Fruit fly (Drosophila melanogaster) whole organism, embryonic: ENCODE results near the gene Rpt4.
A peak's percentile ranks its signal among the peaks of the same experiment; 100 is the strongest.

Experiments
- Atf3 ChIP-seq: fragments of 200-800 bp; sonication (Bioruptor generic); optimal IDR thresholded peaks from 3 replicates; lab custom pipeline; 2016; ENCODE audit warnings: missing biosample characterization, missing genetic modification characterization
- Bdp1 ChIP-seq: fragments of 200-800 bp; sonication (Bioruptor generic); optimal IDR thresholded peaks from 3 replicates; lab custom pipeline; 2016; ENCODE audit warnings: missing biosample characterization, missing genetic modification characterization
- BtbVII ChIP-seq: fragments of 200-800 bp; sonication (Bioruptor generic); optimal IDR thresholded peaks from 3 replicates; lab custom pipeline; 2017; ENCODE audit warnings: missing biosample characterization, mild to moderate bottlenecking, missing genetic modification characterization
- CG10274 ChIP-seq: fragments of 200-800 bp; sonication (Bioruptor generic); optimal IDR thresholded peaks from 3 replicates; lab custom pipeline; 2017; ENCODE audit warnings: missing biosample characterization, mild to moderate bottlenecking, missing genetic modification characterization
- CG10543 ChIP-seq: fragments of 200-800 bp; sonication (Bioruptor generic); optimal IDR thresholded peaks from 3 replicates; lab custom pipeline; 2017; ENCODE audit warnings: missing biosample characterization, mild to moderate bottlenecking, missing genetic modification characterization, moderate library complexity
- CG12104 ChIP-seq: fragments of 200-800 bp; sonication (Bioruptor generic); optimal IDR thresholded peaks from 3 replicates; lab custom pipeline; 2016; ENCODE audit warnings: missing biosample characterization, missing genetic modification characterization
- CG12299 ChIP-seq: fragments of 200-800 bp; sonication (Bioruptor generic); optimal IDR thresholded peaks from 2 replicates; lab custom pipeline; 2018; ENCODE audit warnings: missing biosample characterization, mild to moderate bottlenecking, missing genetic modification characterization
- CG13424 ChIP-seq: fragments of 200-800 bp; sonication (Bioruptor generic); optimal IDR thresholded peaks from 2 replicates; lab custom pipeline; 2019; ENCODE audit warnings: missing biosample characterization, mild to moderate bottlenecking, missing genetic modification characterization, moderate library complexity
- CG15601 ChIP-seq: fragments of 200-800 bp; sonication (Bioruptor generic); optimal IDR thresholded peaks from 3 replicates; lab custom pipeline; 2019; ENCODE audit warnings: missing biosample characterization, mild to moderate bottlenecking, missing genetic modification characterization, moderate library complexity
- CG1602 ChIP-seq: fragments of 200-800 bp; sonication (Bioruptor generic); optimal IDR thresholded peaks from 3 replicates; lab custom pipeline; 2016; ENCODE audit warnings: missing biosample characterization, missing genetic modification characterization
- CG17328 ChIP-seq: fragments of 200-800 bp; sonication (Bioruptor generic); IDR thresholded peaks from 2 replicates; pipeline ENCODE4 v1.3.6; 2022; ENCODE audit warnings: missing biosample characterization, missing genetic modification characterization
- CG4424 ChIP-seq: fragments of 200-800 bp; sonication (Bioruptor generic); optimal IDR thresholded peaks from 3 replicates; lab custom pipeline; 2016; ENCODE audit warnings: missing biosample characterization, missing genetic modification characterization
- CG4854 ChIP-seq: fragments of 200-800 bp; sonication (Bioruptor generic); optimal IDR thresholded peaks from 2 replicates; lab custom pipeline; 2016; ENCODE audit warnings: missing biosample characterization, missing genetic modification characterization, inconsistent platforms
- CG5180 ChIP-seq: fragments of 200-800 bp; sonication (Bioruptor generic); optimal IDR thresholded peaks from 3 replicates; lab custom pipeline; 2017; ENCODE audit warnings: missing biosample characterization, missing genetic modification characterization, mild to moderate bottlenecking, moderate library complexity, missing genetic modification reagents
- CG6813 ChIP-seq: fragments of 200-800 bp; sonication (Bioruptor generic); optimal IDR thresholded peaks from 2 replicates; lab custom pipeline; 2017; ENCODE audit warnings: missing biosample characterization, missing genetic modification characterization, mild to moderate bottlenecking, moderate library complexity, missing genetic modification reagents
- CG7786 ChIP-seq: fragments of 200-800 bp; sonication (Bioruptor generic); optimal IDR thresholded peaks from 2 replicates; lab custom pipeline; 2016; ENCODE audit warnings: missing biosample characterization, missing genetic modification characterization
- CG8924 ChIP-seq: fragments of 200-800 bp; optimal IDR thresholded peaks from 3 replicates; lab custom pipeline; 2019; ENCODE audit warnings: missing biosample characterization, mild to moderate bottlenecking, missing genetic modification characterization, moderate library complexity
- CHES-1-like ChIP-seq: fragments of 200-800 bp; sonication (Bioruptor generic); optimal IDR thresholded peaks from 2 replicates; lab custom pipeline; 2016; ENCODE audit warnings: missing biosample characterization, missing genetic modification characterization
- CTCF ChIP-seq: fragments of 200-800 bp; sonication (Bioruptor generic); optimal IDR thresholded peaks from 2 replicates; lab custom pipeline; 2017; ENCODE audit warnings: missing biosample characterization, mild to moderate bottlenecking, missing genetic modification characterization, moderate library complexity
- Chrac-16 ChIP-seq: fragments of 200-800 bp; sonication (Bioruptor generic); optimal IDR thresholded peaks from 3 replicates; lab custom pipeline; 2016; ENCODE audit warnings: missing biosample characterization, missing genetic modification characterization
- CkIIα-i1 ChIP-seq: fragments of 200-800 bp; sonication (Bioruptor generic); IDR thresholded peaks from 2 replicates; pipeline ENCODE4 v1.3.6; 2022; ENCODE audit warnings: missing biosample characterization, missing genetic modification characterization
- Dbx ChIP-seq: fragments of 200-800 bp; sonication (Bioruptor generic); IDR thresholded peaks from 3 replicates; pipeline ENCODE4 v1.3.6; 2022; ENCODE audit warnings: missing biosample characterization, missing genetic modification characterization
- Dek ChIP-seq: fragments of 200-800 bp; sonication (Bioruptor generic); optimal IDR thresholded peaks from 3 replicates; lab custom pipeline; 2019; ENCODE audit warnings: missing biosample characterization, mild to moderate bottlenecking, missing genetic modification characterization, moderate library complexity
- Dip2 ChIP-seq: fragments of 200-800 bp; sonication (Bioruptor generic); IDR thresholded peaks from 2 replicates; pipeline ENCODE4 v1.3.6; 2022; ENCODE audit warnings: missing biosample characterization, missing genetic modification characterization
- Dip3 ChIP-seq: fragments of 200-800 bp; sonication (Bioruptor generic); optimal IDR thresholded peaks from 3 replicates; lab custom pipeline; 2016; ENCODE audit warnings: missing biosample characterization, missing genetic modification characterization
- Dll ChIP-seq: fragments of 200-800 bp; sonication (Bioruptor generic); IDR thresholded peaks from 4 replicates; pipeline ENCODE4 v1.3.6; 2022; ENCODE audit warnings: missing biosample characterization, missing genetic modification characterization; ENCODE audit not compliant: partially characterized antibody
- Fer2 ChIP-seq: fragments of 200-800 bp; sonication (Bioruptor generic); optimal IDR thresholded peaks from 2 replicates; lab custom pipeline; 2018; ENCODE audit warnings: missing biosample characterization, mild to moderate bottlenecking, missing genetic modification characterization, moderate library complexity
- Hr39 ChIP-seq: fragments of >200 bp; optimal IDR thresholded peaks from 2 replicates; lab custom pipeline; 2017
- Hr51 ChIP-seq, 2 experiments: fragments of 200-800 bp; sonication (Bioruptor generic); optimal IDR thresholded peaks; 2 replicates in 1 of 2; 3 replicates in 1 of 2; lab custom pipeline; 2016 to 2018; ENCODE audit warnings: missing biosample characterization in 2 of 2, missing genetic modification characterization in 2 of 2, mild to moderate bottlenecking in 1 of 2, moderate library complexity in 1 of 2
- Nf-YA ChIP-seq: fragments of 200-800 bp; sonication (Bioruptor generic); IDR thresholded peaks from 2 replicates; pipeline ENCODE4 v1.3.6; 2022; ENCODE audit warnings: missing biosample characterization, missing genetic modification characterization
- TFAM ChIP-seq: fragments of 200-800 bp; sonication (Bioruptor generic); optimal IDR thresholded peaks from 2 replicates; lab custom pipeline; 2017; ENCODE audit warnings: missing biosample characterization, missing genetic modification characterization, inconsistent platforms
- Xbp1 ChIP-seq: fragments of 200-800 bp; sonication (Bioruptor generic); optimal IDR thresholded peaks from 3 replicates; lab custom pipeline; 2016; ENCODE audit warnings: missing biosample characterization, mild to moderate bottlenecking, missing genetic modification characterization
- abd-A ChIP-seq: fragments of 200-800 bp; sonication (Bioruptor generic); optimal IDR thresholded peaks from 3 replicates; lab custom pipeline; 2019; ENCODE audit warnings: missing biosample characterization, mild to moderate bottlenecking, missing genetic modification characterization, moderate library complexity
- az2 ChIP-seq: fragments of 200-800 bp; sonication (Bioruptor generic); optimal IDR thresholded peaks from 3 replicates; lab custom pipeline; 2016; ENCODE audit warnings: missing biosample characterization, missing genetic modification characterization
- bsh ChIP-seq, 2 experiments: fragments of 200-800 bp; sonication (Bioruptor generic); optimal IDR thresholded peaks; 2 replicates each; lab custom pipeline; 2017 to 2018; ENCODE audit warnings: mild to moderate bottlenecking in 2 of 2, missing biosample characterization in 2 of 2, missing genetic modification characterization in 2 of 2, moderate library complexity in 1 of 2
- chinmo ChIP-seq: fragments of 200-800 bp; sonication (Bioruptor generic); IDR thresholded peaks from 4 replicates; pipeline ENCODE4 v1.3.6; 2022; ENCODE audit warnings: missing biosample characterization, missing genetic modification characterization; ENCODE audit not compliant: partially characterized antibody
- ci ChIP-seq: fragments of 200-800 bp; sonication (Bioruptor generic); IDR thresholded peaks from 3 replicates; pipeline ENCODE4 v1.3.6; 2022; ENCODE audit warnings: missing biosample characterization, missing genetic modification characterization
- dm ChIP-seq: fragments of 200-800 bp; sonication (Bioruptor generic); optimal IDR thresholded peaks from 3 replicates; lab custom pipeline; 2016; ENCODE audit warnings: missing biosample characterization, missing genetic modification characterization
- dmrt11E ChIP-seq: fragments of 200-800 bp; sonication (Bioruptor generic); optimal IDR thresholded peaks from 3 replicates; lab custom pipeline; 2018; ENCODE audit warnings: missing biosample characterization, mild to moderate bottlenecking, missing genetic modification characterization, moderate library complexity
- gro ChIP-seq: fragments of 200-800 bp; sonication (Bioruptor generic); optimal IDR thresholded peaks from 2 replicates; lab custom pipeline; 2016; ENCODE audit warnings: missing biosample characterization, missing genetic modification characterization
- hkb ChIP-seq, 2 experiments: fragments of 200-800 bp in 1 of 2; fragments of >200 bp in 1 of 2; sonication (Bioruptor generic) in 1 of 2; IDR thresholded peaks in 1 of 2; optimal IDR thresholded peaks in 1 of 2; 2 replicates each; pipeline versions ENCODE4 v1.3.6 to Lab custom; 2017 to 2022; ENCODE audit warnings: missing biosample characterization in 1 of 2, missing genetic modification characterization in 1 of 2
- lola ChIP-seq, 3 experiments: fragments of >200 bp in 2 of 3; fragments of 200-800 bp in 1 of 3; sonication (Bioruptor generic) in 1 of 3; optimal IDR thresholded peaks; 2 replicates each; lab custom pipeline; 2017 to 2019; ENCODE audit warnings: missing biosample characterization in 3 of 3, missing genetic modification characterization in 3 of 3, mild to moderate bottlenecking in 1 of 3, moderate library complexity in 1 of 3
- nau ChIP-seq: fragments of 200-800 bp; sonication (Bioruptor generic); optimal IDR thresholded peaks from 3 replicates; lab custom pipeline; 2017; ENCODE audit warnings: missing biosample characterization, mild to moderate bottlenecking, missing genetic modification characterization, missing genetic modification reagents
- nmo ChIP-seq: fragments of 200-800 bp; sonication (Bioruptor generic); optimal IDR thresholded peaks from 2 replicates; lab custom pipeline; 2018; ENCODE audit warnings: missing biosample characterization, mild to moderate bottlenecking, missing genetic modification characterization, moderate library complexity
- peb ChIP-seq: fragments of 200-800 bp; sonication (Bioruptor generic); IDR thresholded peaks from 2 replicates; pipeline ENCODE4 v1.3.6; 2022; ENCODE audit warnings: missing biosample characterization, missing genetic modification characterization
- slou ChIP-seq: fragments of 200-800 bp; sonication (Bioruptor generic); optimal IDR thresholded peaks from 3 replicates; lab custom pipeline; 2016; ENCODE audit warnings: missing biosample characterization, missing genetic modification characterization
- ssp ChIP-seq: fragments of 200-800 bp; sonication (Bioruptor generic); IDR thresholded peaks from 2 replicates; pipeline ENCODE4 v1.3.6; 2022; ENCODE audit warnings: missing biosample characterization, missing genetic modification characterization
- stc ChIP-seq: fragments of 200-800 bp; sonication (Bioruptor generic); IDR thresholded peaks from 2 replicates; pipeline ENCODE4 v1.3.6; 2022; ENCODE audit warnings: missing biosample characterization, missing genetic modification characterization
- tgo ChIP-seq: fragments of 200-800 bp; sonication (Bioruptor generic); IDR thresholded peaks from 3 replicates; pipeline ENCODE4 v1.3.6; 2022; ENCODE audit warnings: missing biosample characterization, missing genetic modification characterization
- vfl ChIP-seq: fragments of 200-800 bp; sonication (Bioruptor generic); optimal IDR thresholded peaks from 2 replicates; lab custom pipeline; 2016; ENCODE audit warnings: missing biosample characterization, missing genetic modification characterization
- zf30C ChIP-seq: fragments of 200-800 bp; sonication (Bioruptor generic); optimal IDR thresholded peaks from 3 replicates; lab custom pipeline; 2018; ENCODE audit warnings: missing biosample characterization, mild to moderate bottlenecking, missing genetic modification characterization

The Rpt4 gene

DNA sequence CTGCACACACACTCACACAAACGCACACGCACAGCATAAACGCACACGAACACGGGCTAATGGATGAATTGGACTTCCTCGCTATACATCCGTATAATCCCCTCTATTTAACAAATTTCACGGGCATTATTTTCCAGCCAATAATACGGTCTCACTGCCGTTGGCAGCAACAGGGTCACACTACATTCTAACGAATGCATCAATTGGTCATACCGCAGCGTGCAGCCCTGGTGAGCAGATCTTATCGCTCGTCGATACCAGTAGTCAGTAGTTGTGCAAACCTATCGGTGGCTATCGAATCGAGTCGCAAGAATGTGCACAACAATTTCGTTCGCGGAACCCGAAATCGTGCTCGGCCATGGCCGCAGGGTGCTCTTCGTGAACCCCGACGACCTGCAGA, 3.2 kb downstream of the Rpt4 start, which contains the start of the genes Top3beta and wuho (continued):
- no peak for TF ChIP-seq hkb (optimal IDR thresholded peaks at IDR 0.05; lab: Kevin White, UChicago)
- no peak for TF ChIP-seq hkb (GFP tag; IDR thresholded peaks at IDR 0.05; lab: Robert Waterston, UW)
- TF ChIP-seq CG4424 (GFP tag; lab: Kevin White, UChicago), result peak; percentile 6
- TF ChIP-seq CG10543 (GFP tag; lab: Kevin White, UChicago), result peak; percentile 49
- TF ChIP-seq ci (GFP tag; lab: Robert Waterston, UW), result peak; percentile 78
- peak; percentile 40 for TF ChIP-seq CG7786 (GFP tag; lab: Kevin White, UChicago)
- TF ChIP-seq BtbVII (GFP tag; lab: Kevin White, UChicago), result no peak
- no peak for TF ChIP-seq Hr39 (lab: Kevin White, UChicago)
- peak; percentile 58 for TF ChIP-seq CG8924 (tag; lab: Kevin White, UChicago)
- no peak for TF ChIP-seq Nf-YA (GFP tag; lab: Robert Waterston, UW)
- TF ChIP-seq Chrac-16 (GFP tag; lab: Kevin White, UChicago), result peak; percentile 25
- no peak for TF ChIP-seq abd-A (tag; lab: Kevin White, UChicago)
- TF ChIP-seq CkIIα-i1 (GFP tag; lab: Robert Waterston, UW), result no peak
- no peak for TF ChIP-seq lola (GFP tag; optimal IDR thresholded peaks at IDR 0.05; lab: Kevin White, UChicago)
- peak; percentile 79 for TF ChIP-seq dm
- TF ChIP-seq CG6813 (GFP tag; lab: Kevin White, UChicago), result no peak
- TF ChIP-seq gro (GFP tag; lab: Kevin White, UChicago), result peak; percentile 48
- no peak for TF ChIP-seq CG17328
- TF ChIP-seq bsh (GFP tag; optimal IDR thresholded peaks at IDR 0.05; lab: Kevin White, UChicago), result peak in 1 of 2 experiments; percentile 2
- no peak for TF ChIP-seq CG4854 (GFP tag; lab: Kevin White, UChicago)
- no peak for TF ChIP-seq CG12104 (GFP tag; lab: Kevin White, UChicago)
- peak; percentile 62; the same call in 2 of the 3 replicates for TF ChIP-seq Dbx (GFP tag; lab: Robert Waterston, UW)
- TF ChIP-seq CHES-1-like, result peak; percentile 74
- no peak for TF ChIP-seq CG5180 (GFP tag; lab: Kevin White, UChicago)
- peak; percentile 60 for TF ChIP-seq Xbp1 (GFP tag; lab: Kevin White, UChicago)
- TF ChIP-seq zf30C (GFP tag; lab: Kevin White, UChicago), result no peak
- TF ChIP-seq ssp, result peak; percentile 46; the same call in 1 of the 2 replicates
- TF ChIP-seq Fer2, result no peak
- no peak for TF ChIP-seq vfl
- TF ChIP-seq slou (GFP tag; lab: Kevin White, UChicago), result no peak
- peak; percentile 85; the same call in 2 of the 4 replicates for TF ChIP-seq chinmo (GFP tag; lab: Robert Waterston, UW)
- peak in 1 of 2 experiments; percentile 28 for TF ChIP-seq Hr51 (GFP tag; optimal IDR thresholded peaks at IDR 0.05; lab: Kevin White, UChicago)
- no peak for TF ChIP-seq Dip2 (GFP tag; lab: Robert Waterston, UW)
- TF ChIP-seq Dll, result peak; percentile 68; the same call in 3 of the 4 replicates
- TF ChIP-seq tgo, result no peak
- no peak for TF ChIP-seq CG15601
- peak; percentile 29 for TF ChIP-seq CTCF
- TF ChIP-seq Dip3 (GFP tag; lab: Kevin White, UChicago), result no peak
- no peak for TF ChIP-seq dmrt11E (tag; lab: Kevin White, UChicago)
- peak; percentile 44 for TF ChIP-seq CG12299 (tag; lab: Kevin White, UChicago)
- no peak for TF ChIP-seq CG1602 (GFP tag; lab: Kevin White, UChicago)
- TF ChIP-seq nau (GFP tag; lab: Kevin White, UChicago), result no peak
- no peak for TF ChIP-seq Dek (tag; lab: Kevin White, UChicago)
- peak; percentile 2 for TF ChIP-seq az2 (GFP tag; lab: Kevin White, UChicago)
- TF ChIP-seq Bdp1 (GFP tag; lab: Kevin White, UChicago), result no peak
- no peak for TF ChIP-seq TFAM
- TF ChIP-seq CG13424 (tag; lab: Kevin White, UChicago), result peak; percentile 8
- TF ChIP-seq Atf3 (GFP tag; lab: Kevin White, UChicago), result no peak
- TF ChIP-seq nmo (GFP tag; lab: Kevin White, UChicago), result peak; percentile 47
- TF ChIP-seq peb (GFP tag; lab: Robert Waterston, UW), result no peak
- TF ChIP-seq stc (GFP tag; lab: Robert Waterston, UW), result no peak
- TF ChIP-seq CG10274 (GFP tag; lab: Kevin White, UChicago), result no peak
